Fruit fly (Drosophila melanogaster) whole organism, embryonic: Measurements from ENCODE around the gene CG11409.

Experiments
- Adf1 ChIP-seq: fragments of 200-800 bp; sonication (Bioruptor generic); IDR thresholded peaks from 2 replicates; pipeline ENCODE4 v1.3.6; 2022; ENCODE audit warnings: missing biosample characterization, missing genetic modification characterization
- Atf3 ChIP-seq: fragments of 200-800 bp; sonication (Bioruptor generic); optimal IDR thresholded peaks from 3 replicates; lab custom pipeline; 2016; ENCODE audit warnings: missing biosample characterization, missing genetic modification characterization
- Bgb ChIP-seq: fragments of 200-800 bp; sonication (Bioruptor generic); IDR thresholded peaks from 2 replicates; pipeline ENCODE4 v1.3.6; 2022; ENCODE audit warnings: missing biosample characterization, missing genetic modification characterization; ENCODE audit not compliant: partially characterized antibody
- Bteb2 ChIP-seq: fragments of 200-800 bp; sonication (Bioruptor generic); optimal IDR thresholded peaks from 2 replicates; lab custom pipeline; 2016; ENCODE audit warnings: missing biosample characterization, missing genetic modification characterization
- CG10267 ChIP-seq: fragments of 200-800 bp; sonication (Bioruptor generic); optimal IDR thresholded peaks from 2 replicates; lab custom pipeline; 2018; ENCODE audit warnings: missing biosample characterization, mild to moderate bottlenecking, missing genetic modification characterization, moderate library complexity
- CG10274 ChIP-seq: fragments of 200-800 bp; sonication (Bioruptor generic); optimal IDR thresholded peaks from 3 replicates; lab custom pipeline; 2017; ENCODE audit warnings: missing biosample characterization, mild to moderate bottlenecking, missing genetic modification characterization
- CG10543 ChIP-seq: fragments of 200-800 bp; sonication (Bioruptor generic); optimal IDR thresholded peaks from 3 replicates; lab custom pipeline; 2017; ENCODE audit warnings: missing biosample characterization, mild to moderate bottlenecking, missing genetic modification characterization, moderate library complexity
- CG11504 ChIP-seq: fragments of 200-800 bp; sonication (Bioruptor generic); optimal IDR thresholded peaks from 3 replicates; lab custom pipeline; 2019; ENCODE audit warnings: missing biosample characterization, mild to moderate bottlenecking, missing genetic modification characterization, moderate library complexity
- CG12769 ChIP-seq: fragments of 200-800 bp; sonication (Bioruptor generic); optimal IDR thresholded peaks from 2 replicates; lab custom pipeline; 2019; ENCODE audit warnings: missing biosample characterization, mild to moderate bottlenecking, missing genetic modification characterization, moderate library complexity
- CG13287 ChIP-seq: fragments of 200-800 bp; sonication (Bioruptor generic); IDR thresholded peaks from 2 replicates; pipeline ENCODE4 v1.3.6; 2022; ENCODE audit warnings: missing biosample characterization, missing genetic modification characterization; ENCODE audit not compliant: partially characterized antibody
- CG14860 ChIP-seq: fragments of 200-800 bp; sonication (Bioruptor generic); IDR thresholded peaks from 3 replicates; pipeline ENCODE4 v1.3.6; 2022; ENCODE audit warnings: missing biosample characterization, missing genetic modification characterization; ENCODE audit not compliant: partially characterized antibody
- CG2199 ChIP-seq: fragments of 200-800 bp; sonication (Bioruptor generic); IDR thresholded peaks from 3 replicates; pipeline ENCODE4 v1.3.6; 2022; ENCODE audit warnings: missing biosample characterization, missing genetic modification characterization
- CG2202 ChIP-seq: fragments of 200-800 bp; sonication (Bioruptor generic); optimal IDR thresholded peaks from 2 replicates; lab custom pipeline; 2018; ENCODE audit warnings: missing biosample characterization, mild to moderate bottlenecking, missing genetic modification characterization
- CG31441 ChIP-seq: fragments of 200-800 bp; sonication (Bioruptor generic); IDR thresholded peaks from 2 replicates; pipeline ENCODE4 v1.3.6; 2022; ENCODE audit warnings: missing biosample characterization, missing genetic modification characterization
- CG34422 ChIP-seq: fragments of 200-800 bp; sonication (Bioruptor generic); IDR thresholded peaks from 3 replicates; pipeline ENCODE4 v1.3.6; 2022; ENCODE audit warnings: missing biosample characterization, missing genetic modification characterization
- CG6175 ChIP-seq: fragments of 200-800 bp; sonication (Bioruptor generic); IDR thresholded peaks from 3 replicates; pipeline ENCODE4 v1.3.6; 2022; ENCODE audit warnings: missing biosample characterization, missing genetic modification characterization
- CG6689 ChIP-seq: fragments of 200-800 bp; sonication (Bioruptor generic); IDR thresholded peaks from 2 replicates; pipeline ENCODE4 v1.3.6; 2022; ENCODE audit warnings: missing biosample characterization, missing genetic modification characterization
- CG8290 ChIP-seq, 3 experiments: fragments of 200-800 bp; sonication (Bioruptor generic); optimal IDR thresholded peaks; 2 replicates each; lab custom pipeline; 2016 to 2019; ENCODE audit warnings: missing biosample characterization in 3 of 3, missing genetic modification characterization in 3 of 3, mild to moderate bottlenecking in 2 of 3, moderate library complexity in 1 of 3
- CG8924 ChIP-seq: fragments of 200-800 bp; optimal IDR thresholded peaks from 3 replicates; lab custom pipeline; 2019; ENCODE audit warnings: missing biosample characterization, mild to moderate bottlenecking, missing genetic modification characterization, moderate library complexity
- CG8944 ChIP-seq: fragments of 200-800 bp; sonication (Bioruptor generic); optimal IDR thresholded peaks from 3 replicates; lab custom pipeline; 2016; ENCODE audit warnings: missing biosample characterization, missing genetic modification characterization
- Dad ChIP-seq: fragments of 200-800 bp; sonication (Bioruptor generic); optimal IDR thresholded peaks from 3 replicates; lab custom pipeline; 2016; ENCODE audit warnings: missing biosample characterization, missing genetic modification characterization
- Deaf1 ChIP-seq: fragments of 200-800 bp; optimal IDR thresholded peaks from 3 replicates; lab custom pipeline; 2019; ENCODE audit warnings: missing biosample characterization, mild to moderate bottlenecking, missing genetic modification characterization, moderate library complexity
- Drgx ChIP-seq: fragments of 200-800 bp; sonication (Bioruptor generic); IDR thresholded peaks from 2 replicates; pipeline ENCODE4 v1.3.6; 2022; ENCODE audit warnings: missing biosample characterization, missing genetic modification characterization
- Ets97D ChIP-seq: fragments of 200-800 bp; sonication (Bioruptor generic); optimal IDR thresholded peaks from 3 replicates; lab custom pipeline; 2016; ENCODE audit warnings: missing biosample characterization, missing genetic modification characterization
- GATAe ChIP-seq: fragments of 200-800 bp; sonication (Bioruptor generic); conservative IDR thresholded peaks from 2 replicates; pipeline ENCODE4 v1.3.6; 2022; ENCODE audit warnings: missing biosample characterization, missing genetic modification characterization
- Hr3 ChIP-seq: fragments of 200-800 bp; sonication (Bioruptor generic); optimal IDR thresholded peaks from 3 replicates; lab custom pipeline; 2016; ENCODE audit warnings: missing biosample characterization, missing genetic modification characterization
- Hr39 ChIP-seq: fragments of >200 bp; optimal IDR thresholded peaks from 2 replicates; lab custom pipeline; 2017
- Jarid2 ChIP-seq: fragments of 200-800 bp; sonication (Bioruptor generic); optimal IDR thresholded peaks from 3 replicates; lab custom pipeline; 2017; ENCODE audit warnings: mild to moderate bottlenecking, missing biosample characterization, missing genetic modification reagents, missing genetic modification characterization
- Lim3 ChIP-seq: fragments of 200-800 bp; sonication (Bioruptor generic); IDR thresholded peaks from 2 replicates; pipeline ENCODE4 v1.3.6; 2022; ENCODE audit warnings: missing biosample characterization, missing genetic modification characterization
- Med ChIP-seq: fragments of 200-800 bp; sonication (Bioruptor generic); peaks from one replicate; lab custom pipeline; 2016; ENCODE audit warnings: missing biosample characterization, missing genetic modification characterization, mild to moderate bottlenecking, inconsistent platforms, moderate library complexity
- Opbp ChIP-seq: fragments of 200-800 bp; sonication (Bioruptor generic); IDR thresholded peaks from 3 replicates; pipeline ENCODE4 v1.3.6; 2022; ENCODE audit warnings: missing biosample characterization, missing genetic modification characterization; ENCODE audit not compliant: partially characterized antibody
- PHDP ChIP-seq: fragments of 200-800 bp; sonication (Bioruptor generic); optimal IDR thresholded peaks from 3 replicates; lab custom pipeline; 2018; ENCODE audit warnings: missing biosample characterization, mild to moderate bottlenecking, missing genetic modification characterization, moderate library complexity
- Tbp ChIP-seq: fragments of >200 bp; optimal IDR thresholded peaks from 2 replicates; lab custom pipeline; 2018; ENCODE audit warnings: missing biosample characterization, missing genetic modification characterization
- chinmo ChIP-seq: fragments of 200-800 bp; sonication (Bioruptor generic); IDR thresholded peaks from 4 replicates; pipeline ENCODE4 v1.3.6; 2022; ENCODE audit warnings: missing biosample characterization, missing genetic modification characterization; ENCODE audit not compliant: partially characterized antibody
- ci ChIP-seq: fragments of 200-800 bp; sonication (Bioruptor generic); IDR thresholded peaks from 3 replicates; pipeline ENCODE4 v1.3.6; 2022; ENCODE audit warnings: missing biosample characterization, missing genetic modification characterization
- en ChIP-seq: fragments of 200-800 bp; sonication (Bioruptor generic); optimal IDR thresholded peaks from 2 replicates; lab custom pipeline; 2016; ENCODE audit warnings: missing biosample characterization, missing genetic modification characterization
- esg ChIP-seq: fragments of 200-800 bp; sonication (Bioruptor generic); conservative IDR thresholded peaks from 2 replicates; pipeline ENCODE4 v1.3.6; 2022; ENCODE audit warnings: missing biosample characterization, missing genetic modification characterization
- ewg ChIP-seq: fragments of 200-800 bp; sonication (Bioruptor generic); optimal IDR thresholded peaks from 3 replicates; lab custom pipeline; 2017; ENCODE audit warnings: mild to moderate bottlenecking, missing biosample characterization, missing genetic modification reagents, missing genetic modification characterization
- gro ChIP-seq: fragments of 200-800 bp; sonication (Bioruptor generic); optimal IDR thresholded peaks from 2 replicates; lab custom pipeline; 2016; ENCODE audit warnings: missing biosample characterization, missing genetic modification characterization
- oc ChIP-seq: fragments of 200-800 bp; sonication (Bioruptor generic); optimal IDR thresholded peaks from 2 replicates; lab custom pipeline; 2018; ENCODE audit warnings: missing biosample characterization, mild to moderate bottlenecking, missing genetic modification characterization, moderate library complexity
- pan ChIP-seq, 4 experiments: fragments of >200 bp in 3 of 4; fragments of 200-800 bp in 1 of 4; sonication (Bioruptor generic) in 1 of 4; optimal IDR thresholded peaks in 3 of 4; IDR thresholded peaks in 1 of 4; 2 replicates each; pipeline versions ENCODE4 v1.3.6 to Lab custom; 2017 to 2022; ENCODE audit warnings: missing biosample characterization in 2 of 4, missing genetic modification characterization in 2 of 4, mixed read lengths in 1 of 4
- row ChIP-seq: fragments of 200-800 bp; sonication (Bioruptor generic); IDR thresholded peaks from 3 replicates; pipeline ENCODE4 v1.3.6; 2022; ENCODE audit warnings: missing biosample characterization, missing genetic modification characterization
- ssp ChIP-seq: fragments of 200-800 bp; sonication (Bioruptor generic); IDR thresholded peaks from 2 replicates; pipeline ENCODE4 v1.3.6; 2022; ENCODE audit warnings: missing biosample characterization, missing genetic modification characterization
- stc ChIP-seq: fragments of 200-800 bp; sonication (Bioruptor generic); IDR thresholded peaks from 2 replicates; pipeline ENCODE4 v1.3.6; 2022; ENCODE audit warnings: missing biosample characterization, missing genetic modification characterization
- tgo ChIP-seq: fragments of 200-800 bp; sonication (Bioruptor generic); IDR thresholded peaks from 3 replicates; pipeline ENCODE4 v1.3.6; 2022; ENCODE audit warnings: missing biosample characterization, missing genetic modification characterization
- twi ChIP-seq: fragments of 200-800 bp; optimal IDR thresholded peaks from 2 replicates; lab custom pipeline; 2019; ENCODE audit warnings: missing biosample characterization, mild to moderate bottlenecking, missing genetic modification characterization, moderate library complexity
- unc-4 ChIP-seq: fragments of 200-800 bp; sonication (Bioruptor generic); IDR thresholded peaks from 2 replicates; pipeline ENCODE4 v1.3.6; 2022; ENCODE audit warnings: missing biosample characterization, missing genetic modification characterization; ENCODE audit not compliant: partially characterized antibody
- vvl ChIP-seq: fragments of 200-800 bp; sonication (Bioruptor generic); IDR thresholded peaks from 2 replicates; pipeline ENCODE4 v1.3.6; 2022; ENCODE audit warnings: missing biosample characterization, missing genetic modification characterization

Gene CG11409

DNA sequence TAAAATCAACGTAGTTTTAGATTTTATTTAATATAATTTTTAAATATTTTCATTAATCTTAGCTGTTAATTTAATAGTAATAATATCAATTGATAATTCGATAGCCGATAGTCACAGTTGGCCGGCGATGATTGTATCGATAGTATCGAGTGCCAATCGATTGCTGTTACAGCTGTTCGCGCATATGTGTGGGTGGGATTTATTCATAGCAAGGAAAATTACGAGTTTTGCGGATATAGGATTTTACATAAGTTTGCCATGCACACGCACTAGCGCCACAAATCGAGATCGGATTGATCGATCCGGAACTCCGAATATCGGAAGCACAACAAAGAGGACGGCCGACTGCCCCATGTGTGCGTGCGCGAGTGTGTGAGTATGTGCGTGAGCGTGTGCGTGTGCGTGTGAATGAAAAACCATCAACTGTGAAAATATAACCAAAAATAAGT is 581 bp upstream of the CG11409 start, which contains the start of gene Naa30A (continued):
- TF ChIP-seq Bgb (GFP tag; lab: Robert Waterston, UW) (peak; percentile 96), Lim3 (GFP tag; lab: Robert Waterston, UW) (no peak), Dad (GFP tag; lab: Kevin White, UChicago) (no peak), stc (no peak), CG10543 (GFP tag; lab: Kevin White, UChicago) (no peak), CG8290 (GFP tag; optimal IDR thresholded peaks at IDR 0.05; lab: Kevin White, UChicago) (peak; percentile 1), CG8290 (tag; optimal IDR thresholded peaks at IDR 0.05; lab: Kevin White, UChicago) (peak in 1 of 2 experiments; percentile 36), CG6689 (GFP tag; lab: Robert Waterston, UW) (no peak), CG31441 (GFP tag; lab: Robert Waterston, UW) (0 out of 2 replicates have a peak, but pooled peaks have one; percentile 34)

DNA sequence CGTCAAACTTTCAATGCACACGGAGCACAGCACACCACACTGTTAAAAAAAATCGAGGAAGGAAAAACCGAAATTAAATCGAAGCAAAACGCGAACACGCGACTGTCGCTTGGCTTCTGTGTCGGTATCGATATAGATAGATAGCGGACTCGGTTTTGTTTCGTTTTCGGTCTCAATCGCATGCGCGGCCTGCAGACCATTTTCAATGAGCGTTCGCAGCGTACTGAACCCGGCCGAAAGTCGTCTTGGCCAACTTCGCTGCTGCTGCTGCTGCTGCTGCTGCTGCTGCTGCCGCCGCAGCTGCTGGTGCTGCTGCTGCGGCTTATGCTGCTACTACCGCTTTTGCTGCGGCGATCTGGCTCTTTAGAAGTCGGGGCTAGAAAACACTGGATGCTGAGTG is 3.4 kb downstream of the CG11409 start:
- TF ChIP-seq Hr3 (GFP tag; lab: Kevin White, UChicago) (no peak), CG34422 (GFP tag; lab: Robert Waterston, UW) (peak; percentile 43; the same call in 1 of the 3 replicates), Deaf1 (tag; lab: Kevin White, UChicago) (peak; percentile 63), Ets97D (GFP tag; lab: Kevin White, UChicago) (no peak), CG10267 (no peak), unc-4 (no peak), ssp (GFP tag; lab: Robert Waterston, UW) (no peak), oc (tag; lab: Kevin White, UChicago) (peak; percentile 15), pan (optimal IDR thresholded peaks at IDR 0.05; lab: Kevin White, UChicago) (no peak), pan (GFP tag; optimal IDR thresholded peaks at IDR 0.05 in 1 of 2, IDR thresholded peaks at IDR 0.05 in 1 of 2) (peak in 1 of 2 experiments; percentile 15), row (GFP tag; lab: Robert Waterston, UW) (peak; percentile 12; the same call in 1 of the 3 replicates), CG2202 (no peak), tgo (GFP tag; lab: Robert Waterston, UW) (no peak), CG10274 (GFP tag; lab: Kevin White, UChicago) (no peak), Adf1 (GFP tag; lab: Robert Waterston, UW) (peak; percentile 58), CG11504 (no peak), Jarid2 (GFP tag; lab: Kevin White, UChicago) (peak; percentile 57), Drgx (GFP tag; lab: Robert Waterston, UW) (peak; percentile 31; the same call in 1 of the 2 replicates), CG8924 (tag; lab: Kevin White, UChicago) (no peak), CG13287 (GFP tag; lab: Robert Waterston, UW) (0 out of 2 replicates have a peak, but pooled peaks have one; percentile 17), CG6175 (GFP tag; lab: Robert Waterston, UW) (0 out of 3 replicates have a peak, but pooled peaks have one; percentile 13), PHDP (tag; lab: Kevin White, UChicago) (no peak), vvl (GFP tag; lab: Robert Waterston, UW) (peak; percentile 6; the same call in 1 of the 2 replicates), GATAe (GFP tag; lab: Robert Waterston, UW) (no peak), Bteb2 (GFP tag; lab: Kevin White, UChicago) (no peak), twi (no peak), CG12769 (peak; percentile 21), Opbp (GFP tag; lab: Robert Waterston, UW) (no peak), en (GFP tag; lab: Kevin White, UChicago) (no peak), Atf3 (GFP tag; lab: Kevin White, UChicago) (no peak), CG14860 (no peak), ci (GFP tag; lab: Robert Waterston, UW) (0 out of 3 replicates have a peak, but pooled peaks have one; percentile 39), Med (GFP tag; lab: Kevin White, UChicago) (peak; percentile 43), Hr39 (lab: Kevin White, UChicago) (no peak), CG8944 (GFP tag; lab: Kevin White, UChicago) (no peak), ewg (no peak), gro (GFP tag; lab: Kevin White, UChicago) (no peak), CG2199 (GFP tag; lab: Robert Waterston, UW) (no peak), chinmo (GFP tag; lab: Robert Waterston, UW) (0 out of 4 replicates have a peak, but pooled peaks have one; percentile 53), Tbp (GFP tag; lab: Kevin White, UChicago) (no peak), esg (no peak)
